Worm (Caenorhabditis elegans): ENCODE measurements around the gene C35D6.4.

C35D6.4 gene

ce11 chrIV:16310103-16310502 is 40.7 kb upstream of the C35D6.4 start (continued):
- TF ChIP-seq nhr-237 (tag; optimal IDR thresholded peaks at IDR 0.05) (no peak), php-3 (GFP tag; IDR thresholded peaks at IDR 0.05) (no peak), lin-15B (tag; optimal IDR thresholded peaks at IDR 0.05) (no peak), lsy-2 (tag; optimal IDR thresholded peaks at IDR 0.05) (no peak), egl-27 (tag; optimal IDR thresholded peaks at IDR 0.05) (no peak), zfp-3 (GFP tag; conservative IDR thresholded peaks at IDR 0.05) (no peak), T26A8.4 (GFP tag; IDR thresholded peaks at IDR 0.05) (no peak), lin-38 (GFP tag; IDR thresholded peaks at IDR 0.05) (no peak), nhr-41 (GFP tag; IDR thresholded peaks at IDR 0.05) (no peak), egl-43 (GFP tag; IDR thresholded peaks at IDR 0.05) (peak; percentile 60; the same call in 1 of the 2 replicates), lin-29 (GFP tag; IDR thresholded peaks at IDR 0.05) (no peak), lin-1 (GFP tag; IDR thresholded peaks at IDR 0.05) (no peak), dmd-8 (GFP tag; IDR thresholded peaks at IDR 0.05) (no peak), pha-4 (GFP tag; IDR thresholded peaks at IDR 0.05) (no peak), pha-4 (tag; optimal IDR thresholded peaks at IDR 0.05) (no peak), gei-8 (GFP tag; optimal IDR thresholded peaks at IDR 0.05) (no peak), hlh-30 (tag; optimal IDR thresholded peaks at IDR 0.05; ENCODE audit: insufficient read depth) (no peak), set-16 (GFP tag; IDR thresholded peaks at IDR 0.05) (peak; percentile 75), T20F7.1 (GFP tag; optimal IDR thresholded peaks at IDR 0.05) (no peak), zip-11 (GFP tag; IDR thresholded peaks at IDR 0.05) (no peak), ctbp-1 (GFP tag; IDR thresholded peaks at IDR 0.05) (no peak)

ce11 chrIV:16320410-16320809 is 30.4 kb upstream of the C35D6.4 start, which contains the start of gene K03D3.5:
K03D3.5 (minus strand) TSS chrIV:16320510.
- no peak for TF ChIP-seq nhr-42 (GFP tag; IDR thresholded peaks at IDR 0.05)
- TF ChIP-seq nhr-102 (tag; optimal IDR thresholded peaks at IDR 0.05) = no peak
- TF ChIP-seq fos-1 (tag; optimal IDR thresholded peaks at IDR 0.05) = no peak
- TF ChIP-seq lin-15B (tag; optimal IDR thresholded peaks at IDR 0.05) = no peak
- TF ChIP-seq ztf-11 (tag; optimal IDR thresholded peaks at IDR 0.05) = no peak
- TF ChIP-seq R02D3.7 (tag; optimal IDR thresholded peaks at IDR 0.05) = no peak
- no peak for TF ChIP-seq zag-1 (tag; optimal IDR thresholded peaks at IDR 0.05)
- no peak for TF ChIP-seq mxl-2 (GFP tag; conservative IDR thresholded peaks at IDR 0.05)
- TF ChIP-seq duxl-1 (tag; optimal IDR thresholded peaks at IDR 0.05; ENCODE audit: poor library complexity) = no peak
- no peak for TF ChIP-seq ZK546.5 (tag; optimal IDR thresholded peaks at IDR 0.05)
- no peak for TF ChIP-seq madf-5 (GFP tag; IDR thresholded peaks at IDR 0.05)
- TF ChIP-seq ceh-32 (tag; optimal IDR thresholded peaks at IDR 0.05; ENCODE audit: poor library complexity) = no peak
- TF ChIP-seq egl-43 (GFP tag; IDR thresholded peaks at IDR 0.05) = no peak
- no peak for TF ChIP-seq nhr-6 (tag; optimal IDR thresholded peaks at IDR 0.05)

ce11 chrIV:16320866-16321265 is 29.9 kb upstream of the C35D6.4 start, which contains the start of gene srz-61:
srz-61 (plus strand) TSS chrIV:16321166.
- no peak for TF ChIP-seq unc-130 (GFP tag; optimal IDR thresholded peaks at IDR 0.05)

ce11 chrIV:16323373-16323772 is 27.4 kb upstream of the C35D6.4 start, which contains the start of gene srz-104:
srz-104 (plus strand) TSS chrIV:16323673.
- no peak for TF ChIP-seq lsy-2 (tag; optimal IDR thresholded peaks at IDR 0.05)
- TF ChIP-seq tag-97 (GFP tag; IDR thresholded peaks at IDR 0.05) = no peak
- no peak for TF ChIP-seq unc-130 (GFP tag; optimal IDR thresholded peaks at IDR 0.05)
- no peak for TF ChIP-seq nhr-48 (tag; optimal IDR thresholded peaks at IDR 0.05)
- TF ChIP-seq nhr-25 (tag; optimal IDR thresholded peaks at IDR 0.05; ENCODE audit: borderline replicate concordance, insufficient read depth) = no peak
- no peak for TF ChIP-seq sdz-12 (GFP tag; optimal IDR thresholded peaks at IDR 0.05)
- TF ChIP-seq lin-39 (tag; optimal IDR thresholded peaks at IDR 0.05) = no peak
